Fruit fly (Drosophila melanogaster): ENCODE measurements around the gene CG7208.

The CG7208 gene

DNA sequence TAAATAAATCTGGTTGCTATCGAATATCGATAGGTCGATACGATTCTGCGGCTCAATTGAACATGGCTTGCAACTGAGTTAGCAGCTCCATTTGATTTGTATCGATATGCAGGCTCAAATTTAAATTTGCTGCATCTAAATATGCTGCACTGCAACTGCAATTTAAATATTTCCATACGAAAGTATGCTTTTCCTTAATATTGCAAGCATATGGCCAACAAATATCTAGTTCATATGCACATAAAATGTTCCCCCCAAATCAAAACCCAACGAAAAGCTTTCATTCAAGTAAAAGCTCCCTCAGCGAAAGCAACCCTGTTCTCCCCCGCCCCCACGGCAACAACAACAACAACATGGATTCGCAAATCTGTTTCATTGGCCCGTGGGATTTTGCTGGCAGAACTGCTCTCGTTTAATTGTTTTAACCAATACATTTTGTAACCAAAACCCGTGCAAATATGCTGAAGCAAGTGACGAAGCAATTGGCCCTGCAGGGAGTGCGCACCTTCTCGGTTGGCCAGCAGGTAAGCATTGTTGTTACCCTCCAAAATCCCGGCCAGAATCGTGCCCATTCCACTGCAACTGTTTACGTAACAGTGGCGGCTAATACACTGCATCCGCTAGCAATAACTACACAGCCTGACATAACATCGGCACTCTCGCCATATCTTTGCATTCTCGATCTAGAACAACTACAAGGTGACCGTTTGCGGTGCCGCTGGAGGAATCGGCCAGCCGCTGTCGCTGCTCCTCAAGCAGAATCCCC is 40.7 kb upstream of the CG7208 start, which contains the start of the genes CG7168 and Mdh2 (continued):
- TF ChIP-seq CG7963 (GFP tag; IDR thresholded peaks at IDR 0.05; ENCODE audit: partially characterized antibody) (peak; percentile 90), Vsx1 (GFP tag; optimal IDR thresholded peaks at IDR 0.05) (no peak), pros (GFP tag; optimal IDR thresholded peaks at IDR 0.05) (no peak), jumu (GFP tag; optimal IDR thresholded peaks at IDR 0.05) (no peak), ham (GFP tag; IDR thresholded peaks at IDR 0.05) (no peak), chinmo (GFP tag; IDR thresholded peaks at IDR 0.05; ENCODE audit: partially characterized antibody) (peak; percentile 73; the same call in 3 of the 4 replicates), vvl (GFP tag; IDR thresholded peaks at IDR 0.05) (0 out of 2 replicates have a peak, but pooled peaks have one; percentile 43), Six4 (GFP tag; optimal IDR thresholded peaks at IDR 0.05) (no peak), tll (GFP tag; optimal IDR thresholded peaks at IDR 0.05) (no peak), Tbp (GFP tag; optimal IDR thresholded peaks at IDR 0.05) (no peak), chif (GFP tag; optimal IDR thresholded peaks at IDR 0.05) (no peak), MESR4 (GFP tag; optimal IDR thresholded peaks at IDR 0.05) (peak; percentile 34), lov (optimal IDR thresholded peaks at IDR 0.05) (no peak), lov (GFP tag; IDR thresholded peaks at IDR 0.05) (no peak), CG11695 (GFP tag; IDR thresholded peaks at IDR 0.05) (no peak), CG16813 (GFP tag; IDR thresholded peaks at IDR 0.05; ENCODE audit: partially characterized antibody) (peak; percentile 81), CG12769 (tag; optimal IDR thresholded peaks at IDR 0.05) (peak; percentile 69), Dref (GFP tag; IDR thresholded peaks at IDR 0.05) (peak; percentile 92), phol (tag; optimal IDR thresholded peaks at IDR 0.05) (peak; percentile 44), Abd-B (GFP tag; optimal IDR thresholded peaks at IDR 0.05) (no peak), crol (GFP tag; IDR thresholded peaks at IDR 0.05) (peak; percentile 35; the same call in 1 of the 2 replicates), CG8944 (GFP tag; optimal IDR thresholded peaks at IDR 0.05) (no peak), CG12659 (GFP tag; optimal IDR thresholded peaks at IDR 0.05) (peak; percentile 77), her (GFP tag; optimal IDR thresholded peaks at IDR 0.05) (no peak), tap (tag; optimal IDR thresholded peaks at IDR 0.05) (no peak)

DNA sequence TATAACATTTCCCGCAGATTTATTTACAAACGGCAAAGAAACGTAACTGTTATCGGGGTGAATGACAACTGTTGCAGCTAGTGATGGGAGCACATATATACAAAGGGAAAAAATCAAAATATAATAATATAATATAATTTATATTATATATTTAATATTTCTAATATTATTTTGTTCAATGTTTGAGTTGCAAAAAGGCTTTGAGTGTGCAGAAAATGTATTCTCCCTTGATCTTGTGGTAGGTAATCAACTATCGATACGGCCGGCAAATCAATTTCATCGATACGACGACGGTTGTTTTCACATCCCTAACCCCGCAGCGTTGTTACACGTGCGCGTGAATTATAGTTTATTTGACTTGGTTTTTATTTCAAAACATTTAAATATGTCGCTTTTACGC is 37.9 kb upstream of the CG7208 start, which contains the start of the genes mTerf5 and Non3:
Gene mTerf5 (minus strand): TSS at position 249 of the 400 bp plus-strand sequence.
Gene Non3 (plus strand): TSS at position 289 of the 400 bp plus-strand sequence.
- no peak for TF ChIP-seq CG10959 (GFP tag; IDR thresholded peaks at IDR 0.05)
- TF ChIP-seq ase (GFP tag; IDR thresholded peaks at IDR 0.05): 0 out of 3 replicates have a peak, but pooled peaks have one; percentile 30
- TF ChIP-seq CG11696 (GFP tag; IDR thresholded peaks at IDR 0.05): no peak
- no peak for TF ChIP-seq luna (GFP tag; optimal IDR thresholded peaks at IDR 0.05)
- no peak for TF ChIP-seq CkIIα-i1 (GFP tag; IDR thresholded peaks at IDR 0.05)
- TF ChIP-seq Awh (GFP tag; IDR thresholded peaks at IDR 0.05): no peak
- peak; percentile 17 for TF ChIP-seq CG8944 (GFP tag; optimal IDR thresholded peaks at IDR 0.05)
- TF ChIP-seq Lhr (GFP tag; optimal IDR thresholded peaks at IDR 0.05): peak; percentile 15
- TF ChIP-seq Mes4 (GFP tag; optimal IDR thresholded peaks at IDR 0.05): no peak
- peak; percentile 27 for TF ChIP-seq tap (tag; optimal IDR thresholded peaks at IDR 0.05)
- no peak for TF ChIP-seq CG3163 (GFP tag; optimal IDR thresholded peaks at IDR 0.05)
- peak; percentile 56; the same call in 1 of the 2 replicates for TF ChIP-seq E2f2 (GFP tag; IDR thresholded peaks at IDR 0.05)
- TF ChIP-seq Aef1 (GFP tag; IDR thresholded peaks at IDR 0.05): no peak
- TF ChIP-seq CG30431 (GFP tag; optimal IDR thresholded peaks at IDR 0.05): peak; percentile 12
- no peak for TF ChIP-seq oc (tag; optimal IDR thresholded peaks at IDR 0.05)
- peak; percentile 77 for TF ChIP-seq nerfin-1 (tag; optimal IDR thresholded peaks at IDR 0.05)
- TF ChIP-seq CG9437 (GFP tag; optimal IDR thresholded peaks at IDR 0.05): peak; percentile 86
- TF ChIP-seq Stat92E (GFP tag; optimal IDR thresholded peaks at IDR 0.05): no peak
- no peak for TF ChIP-seq Hr39 (optimal IDR thresholded peaks at IDR 0.05)
- peak; percentile 89 for TF ChIP-seq Doc3 (GFP tag; IDR thresholded peaks at IDR 0.05; ENCODE audit: partially characterized antibody)
- TF ChIP-seq jigr1 (GFP tag; IDR thresholded peaks at IDR 0.05): no peak
- peak in 1 of 2 experiments; percentile 30 for TF ChIP-seq Pdp1 (GFP tag; optimal IDR thresholded peaks at IDR 0.05)
- TF ChIP-seq Hmx (GFP tag; optimal IDR thresholded peaks at IDR 0.05): no peak
- TF ChIP-seq zfh2 (GFP tag; optimal IDR thresholded peaks at IDR 0.05): peak; percentile 45
- TF ChIP-seq hth (optimal IDR thresholded peaks at IDR 0.05): no peak
- no peak for TF ChIP-seq eyg (GFP tag; optimal IDR thresholded peaks at IDR 0.05)
- no peak for TF ChIP-seq danr (GFP tag; IDR thresholded peaks at IDR 0.05)
